Worm (Caenorhabditis elegans): ENCODE results near the gene kvs-2.

DNA sequence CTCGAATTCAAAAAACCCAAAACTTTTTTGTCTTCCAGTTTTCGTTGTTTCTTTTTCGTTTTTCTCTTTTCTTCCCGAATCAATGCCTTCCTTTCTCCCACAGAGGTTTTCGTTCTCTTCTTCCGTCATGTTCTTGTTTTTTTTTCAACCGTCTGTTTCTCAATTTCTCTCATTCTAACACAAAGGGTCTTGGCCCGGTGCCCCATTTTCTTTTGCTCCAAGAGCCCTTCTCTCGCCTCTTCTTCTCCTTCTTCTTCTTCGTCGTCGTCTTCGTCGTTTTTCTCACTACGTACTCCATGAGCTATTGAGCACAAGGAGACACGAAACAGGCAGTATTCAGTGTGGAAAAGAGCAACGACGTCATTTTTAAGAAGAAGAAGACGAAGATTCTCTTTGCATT lies 41.6 kb downstream of the kvs-2 start:
- TF ChIP-seq aly-1 (tag; optimal IDR thresholded peaks at IDR 0.05) (no peak), F13C5.2 (tag; optimal IDR thresholded peaks at IDR 0.05) (no peak), hmbx-1 (tag; optimal IDR thresholded peaks at IDR 0.05) (no peak), ets-7 (tag; optimal IDR thresholded peaks at IDR 0.05) (no peak), ama-1 (optimal IDR thresholded peaks at IDR 0.05) (no peak)

Data from whole organism, early embryonic.